Worm (Caenorhabditis elegans): Measurements from ENCODE around the gene ZK686.1.

DNA sequence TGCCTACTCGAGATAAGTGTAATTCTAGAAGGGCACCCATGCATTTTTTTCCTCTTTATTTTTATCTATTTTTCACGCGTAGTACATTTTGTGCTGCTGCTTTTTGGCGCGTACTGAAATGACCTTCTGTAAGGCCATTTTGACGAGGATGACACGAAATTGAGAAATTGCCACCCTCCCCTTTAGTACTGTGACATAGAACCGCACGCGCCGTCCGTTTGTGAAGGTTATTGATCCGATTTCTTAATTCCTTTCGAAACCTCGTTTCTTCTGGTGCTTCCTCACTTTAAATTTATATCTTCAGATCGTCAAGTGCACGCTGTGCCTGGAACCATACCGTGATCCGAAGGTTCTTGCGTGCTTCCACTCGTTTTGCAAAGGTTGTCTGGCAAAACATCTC lies 41.8 kb upstream of the ZK686.1 start:
- TF ChIP-seq nhr-25 (tag; optimal IDR thresholded peaks at IDR 0.05) (peak; percentile 17), nhr-77 (tag; optimal IDR thresholded peaks at IDR 0.05) (no peak), snpc-4 (tag; optimal IDR thresholded peaks at IDR 0.05) (no peak), ztf-11 (tag; optimal IDR thresholded peaks at IDR 0.05) (no peak), lin-13 (GFP tag; optimal IDR thresholded peaks at IDR 0.05) (no peak), unc-62 (GFP tag; optimal IDR thresholded peaks at IDR 0.05) (no peak), lsy-2 (tag; optimal IDR thresholded peaks at IDR 0.05) (no peak), nhr-12 (tag; optimal IDR thresholded peaks at IDR 0.05) (no peak), elt-3 (tag; optimal IDR thresholded peaks at IDR 0.05) (no peak)

Data from whole organism, L2 larva.